Worm (Caenorhabditis elegans): ENCODE measurements around the gene Y46D2A.1.

- TF ChIP-seq elt-2 (tag; optimal IDR thresholded peaks at IDR 0.05): peak; percentile 49
- no peak for TF ChIP-seq unc-130 (tag; optimal IDR thresholded peaks at IDR 0.05)
- no peak for TF ChIP-seq ceh-8 (GFP tag; optimal IDR thresholded peaks at IDR 0.05)
- no peak for TF ChIP-seq skn-1 (tag; optimal IDR thresholded peaks at IDR 0.05)
- TF ChIP-seq ama-1 (optimal IDR thresholded peaks at IDR 0.05): no peak
- TF ChIP-seq lin-39 (tag; optimal IDR thresholded peaks at IDR 0.05): no peak
- no peak for TF ChIP-seq mep-1 (tag; optimal IDR thresholded peaks at IDR 0.05)
- no peak for TF ChIP-seq ces-1 (GFP tag; optimal IDR thresholded peaks at IDR 0.05)
- no peak for TF ChIP-seq alr-1 (tag; optimal IDR thresholded peaks at IDR 0.05; ENCODE audit: borderline replicate concordance)
These were observed at the start of gene Y46D2A.1 for ce11 chrII:3322257-3322656.

Measured in whole organism, L1 larva.